Worm (Caenorhabditis elegans): ENCODE data around the gene mgrn-1.

DNA sequence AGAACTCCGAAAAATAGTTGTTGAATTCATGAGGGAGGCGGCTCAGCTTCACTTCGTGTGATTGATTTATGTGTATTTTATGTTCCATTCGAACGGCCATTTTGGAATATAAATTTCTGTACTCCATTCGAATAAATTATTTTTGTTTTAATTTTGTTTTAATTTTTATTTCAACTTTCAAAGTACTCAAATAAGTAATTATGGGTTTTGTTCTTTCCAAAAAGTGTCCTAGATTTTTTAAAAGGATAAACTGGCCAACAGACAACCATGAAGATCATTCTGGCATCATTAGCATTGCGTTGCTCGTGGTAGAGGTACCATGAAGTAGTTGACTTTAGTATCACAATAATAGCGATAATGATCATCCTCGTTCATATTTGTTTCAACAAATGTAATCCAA lies 15.1 kb upstream of the mgrn-1 start:
- TF ChIP-seq him-1 (tag; optimal IDR thresholded peaks at IDR 0.05) (no peak), unc-62 (GFP tag; optimal IDR thresholded peaks at IDR 0.05) (no peak), dpl-1 (GFP tag; optimal IDR thresholded peaks at IDR 0.05) (no peak), Y53G8AR.9 (GFP tag; conservative IDR thresholded peaks at IDR 0.05) (no peak)

Measured in whole organism, young adult.